Worm (Caenorhabditis elegans): ENCODE data around the gene Y43F8B.19.

DNA sequence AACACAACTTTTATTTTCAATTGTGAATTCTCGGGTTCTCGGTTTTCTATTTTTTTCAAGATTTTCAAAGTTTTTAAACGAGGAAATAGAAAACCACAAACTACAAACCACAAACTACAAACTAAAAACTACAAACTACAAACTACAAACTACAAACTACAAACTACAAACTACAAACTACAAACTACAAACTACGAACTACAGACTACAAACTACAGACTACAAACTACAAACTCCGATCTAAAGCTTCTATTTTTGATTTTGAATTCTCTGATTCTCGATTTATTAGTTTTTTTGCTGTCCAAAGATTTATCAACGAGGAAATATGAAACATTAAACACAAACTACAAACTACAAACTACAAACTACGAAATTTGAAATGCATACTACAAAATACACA is 38.2 kb upstream of the Y43F8B.19 start:
- TF ChIP-seq snpc-1.1 (tag; optimal IDR thresholded peaks at IDR 0.05; ENCODE audit: insufficient read depth) = no peak
- TF ChIP-seq sdz-38 (tag; optimal IDR thresholded peaks at IDR 0.05) = no peak
- no peak for TF ChIP-seq F49E8.2 (tag; optimal IDR thresholded peaks at IDR 0.05; ENCODE audit: insufficient read depth)
- TF ChIP-seq K11D2.4 (GFP tag; IDR thresholded peaks at IDR 0.05) = no peak
- no peak for TF ChIP-seq lin-54 (GFP tag; optimal IDR thresholded peaks at IDR 0.05)

Measured in whole organism, young adult.